Worm (Caenorhabditis elegans): Measurements from ENCODE around the gene Y73B3A.8.
"Not testable (repeated sequence)": the region's sequence is repeated elsewhere in the genome, so short reads cannot be mapped to it uniquely, and the experiment has no call there.

ce11 chrX:163034-163433 lies 22.0 kb upstream of the Y73B3A.8 start, which contains the start of gene tmed-12:
- TF ChIP-seq aly-1 (tag; optimal IDR thresholded peaks at IDR 0.05); ceh-13 (GFP tag; optimal IDR thresholded peaks at IDR 0.05); tra-4 (tag; optimal IDR thresholded peaks at IDR 0.05); flt-1 (GFP tag; IDR thresholded peaks at IDR 0.05); ama-1 (optimal IDR thresholded peaks at IDR 0.05); scrt-1 (GFP tag; IDR thresholded peaks at IDR 0.05); tbx-11 (GFP tag; IDR thresholded peaks at IDR 0.05); sea-1 (GFP tag; conservative IDR thresholded peaks at IDR 0.05); hmbx-1 (tag; optimal IDR thresholded peaks at IDR 0.05); ets-7 (tag; optimal IDR thresholded peaks at IDR 0.05); F13C5.2 (tag; optimal IDR thresholded peaks at IDR 0.05); B0310.2 (tag; optimal IDR thresholded peaks at IDR 0.05): not testable (repeated sequence)
